Fruit fly (Drosophila melanogaster): ENCODE results near the gene CG10681.

The CG10681 gene

dm6 chr3L:12514762-12515215 is 13.5 kb downstream of the CG10681 start, which contains the start of the genes sti and tral (continued):
- TF ChIP-seq NC2α (GFP tag; optimal IDR thresholded peaks at IDR 0.05), result peak; percentile 89
- TF ChIP-seq pzg (GFP tag; optimal IDR thresholded peaks at IDR 0.05), result peak; percentile 93
- TF ChIP-seq danr (GFP tag; IDR thresholded peaks at IDR 0.05), result peak; percentile 66; the same call in 1 of the 2 replicates
- TF ChIP-seq CG13775 (GFP tag; optimal IDR thresholded peaks at IDR 0.05), result peak; percentile 92
- peak; percentile 90 for TF ChIP-seq Hmr (GFP tag; optimal IDR thresholded peaks at IDR 0.05)
- TF ChIP-seq Dll (GFP tag; IDR thresholded peaks at IDR 0.05; ENCODE audit: partially characterized antibody), result peak; percentile 31; the same call in 2 of the 4 replicates
- TF ChIP-seq CG4854 (GFP tag; optimal IDR thresholded peaks at IDR 0.05), result peak; percentile 88
- TF ChIP-seq maf-S (GFP tag; optimal IDR thresholded peaks at IDR 0.05), result peak; percentile 94
- TF ChIP-seq CG15696 (tag; optimal IDR thresholded peaks at IDR 0.05), result peak; percentile 79
- TF ChIP-seq tio (GFP tag; optimal IDR thresholded peaks at IDR 0.05), result no peak
- TF ChIP-seq fd96Cb (tag; optimal IDR thresholded peaks at IDR 0.05), result peak; percentile 74
- peak; percentile 89 for TF ChIP-seq CG4820 (GFP tag; optimal IDR thresholded peaks at IDR 0.05)
- TF ChIP-seq CG34422 (GFP tag; IDR thresholded peaks at IDR 0.05), result peak; percentile 79; the same call in 2 of the 3 replicates
- peak; percentile 91 for TF ChIP-seq MBD-R2 (GFP tag; IDR thresholded peaks at IDR 0.05)
- peak; percentile 91 for TF ChIP-seq Dad (GFP tag; optimal IDR thresholded peaks at IDR 0.05)
- no peak for TF ChIP-seq cad (GFP tag; optimal IDR thresholded peaks at IDR 0.05)
- TF ChIP-seq Mrtf (GFP tag; IDR thresholded peaks at IDR 0.05), result peak; percentile 80
- TF ChIP-seq Gug (GFP tag; IDR thresholded peaks at IDR 0.05), result peak; percentile 91
- TF ChIP-seq dati (GFP tag; IDR thresholded peaks at IDR 0.05), result 0 out of 2 replicates have a peak, but pooled peaks have one; percentile 40
- TF ChIP-seq Med (GFP tag), result peak; percentile 99
- peak; percentile 94 for TF ChIP-seq NC2β (GFP tag; optimal IDR thresholded peaks at IDR 0.05)
- TF ChIP-seq Mes4 (GFP tag; optimal IDR thresholded peaks at IDR 0.05), result peak; percentile 86
- peak; percentile 84 for TF ChIP-seq CG11723 (GFP tag; optimal IDR thresholded peaks at IDR 0.05)
- TF ChIP-seq chn (GFP tag; optimal IDR thresholded peaks at IDR 0.05), result peak; percentile 94
- TF ChIP-seq CG7987 (GFP tag; optimal IDR thresholded peaks at IDR 0.05), result peak; percentile 68
- peak; percentile 96 for TF ChIP-seq bab2 (GFP tag; optimal IDR thresholded peaks at IDR 0.05)
- peak; percentile 92 for TF ChIP-seq vvl (GFP tag; IDR thresholded peaks at IDR 0.05)
- TF ChIP-seq CG2678 (tag; optimal IDR thresholded peaks at IDR 0.05), result peak; percentile 82
- TF ChIP-seq fu2 (GFP tag; optimal IDR thresholded peaks at IDR 0.05), result peak; percentile 94
- TF ChIP-seq ERR (GFP tag; optimal IDR thresholded peaks at IDR 0.05), result peak; percentile 86
- peak; percentile 74 for TF ChIP-seq psq (GFP tag; optimal IDR thresholded peaks at IDR 0.05)
- TF ChIP-seq Hsf (GFP tag; optimal IDR thresholded peaks at IDR 0.05), result peak; percentile 95
- peak; percentile 58 for TF ChIP-seq Nf-YB (GFP tag; optimal IDR thresholded peaks at IDR 0.05)
- TF ChIP-seq CG11696 (GFP tag; IDR thresholded peaks at IDR 0.05), result peak; percentile 41; the same call in 1 of the 2 replicates
- peak; percentile 87 for TF ChIP-seq slou (GFP tag; optimal IDR thresholded peaks at IDR 0.05)
- peak; percentile 97 for TF ChIP-seq trem (tag; optimal IDR thresholded peaks at IDR 0.05)
- no peak for TF ChIP-seq cg (GFP tag; optimal IDR thresholded peaks at IDR 0.05)
- TF ChIP-seq CG12155 (GFP tag; optimal IDR thresholded peaks at IDR 0.05), result peak; percentile 100
- peak; percentile 81 for TF ChIP-seq hkb (optimal IDR thresholded peaks at IDR 0.05)
- peak; percentile 83 for TF ChIP-seq hkb (GFP tag; IDR thresholded peaks at IDR 0.05)
- no peak; the same call in 1 of the 2 replicates for TF ChIP-seq amos (GFP tag; IDR thresholded peaks at IDR 0.05; ENCODE audit: partially characterized antibody)
- TF ChIP-seq Fer3 (tag; optimal IDR thresholded peaks at IDR 0.05), result peak; percentile 87
- peak; percentile 74 for TF ChIP-seq E2f1 (GFP tag; IDR thresholded peaks at IDR 0.05)
- TF ChIP-seq BEAF-32 (GFP tag; optimal IDR thresholded peaks at IDR 0.05), result peak; percentile 58
- TF ChIP-seq CG1233 (GFP tag; optimal IDR thresholded peaks at IDR 0.05), result peak; percentile 82
- peak; percentile 80 for TF ChIP-seq CG12104 (GFP tag; optimal IDR thresholded peaks at IDR 0.05)
- peak; percentile 40; the same call in 1 of the 2 replicates for TF ChIP-seq CG1024 (GFP tag; IDR thresholded peaks at IDR 0.05)
- TF ChIP-seq Ptx1 (GFP tag; IDR thresholded peaks at IDR 0.05), result peak; percentile 90
- TF ChIP-seq da (GFP tag; optimal IDR thresholded peaks at IDR 0.05), result peak; percentile 91
- peak in 1 of 2 experiments; percentile 13 for TF ChIP-seq eve (GFP tag; optimal IDR thresholded peaks at IDR 0.05)
- TF ChIP-seq tgo (GFP tag; IDR thresholded peaks at IDR 0.05), result peak; percentile 87
